Fruit fly (Drosophila melanogaster) whole organism, embryonic: ENCODE results near the gene Rrp1.
A peak's percentile ranks its signal among the peaks of the same experiment; 100 is the strongest.

Experiments used
- Bgb ChIP-seq: fragments of 200-800 bp; sonication (Bioruptor generic); IDR thresholded peaks from 2 replicates; pipeline ENCODE4 v1.3.6; 2022; ENCODE audit warnings: missing biosample characterization, missing genetic modification characterization; ENCODE audit not compliant: partially characterized antibody
- CG11398 ChIP-seq: fragments of 200-800 bp; sonication (Bioruptor generic); optimal IDR thresholded peaks from 2 replicates; lab custom pipeline; 2016; ENCODE audit warnings: missing biosample characterization, missing genetic modification characterization
- CG12236 ChIP-seq: fragments of 200-800 bp; sonication (Bioruptor generic); optimal IDR thresholded peaks from 2 replicates; lab custom pipeline; 2016; ENCODE audit warnings: missing biosample characterization, missing genetic modification characterization
- CG12659 ChIP-seq: fragments of 200-800 bp; sonication (Bioruptor generic); optimal IDR thresholded peaks from 3 replicates; lab custom pipeline; 2017; ENCODE audit warnings: mild to moderate bottlenecking, missing biosample characterization, missing genetic modification reagents, missing genetic modification characterization
- CG12769 ChIP-seq: fragments of 200-800 bp; sonication (Bioruptor generic); optimal IDR thresholded peaks from 2 replicates; lab custom pipeline; 2019; ENCODE audit warnings: missing biosample characterization, mild to moderate bottlenecking, missing genetic modification characterization, moderate library complexity
- CG13123 ChIP-seq: fragments of 200-800 bp; sonication (Bioruptor generic); optimal IDR thresholded peaks from 2 replicates; lab custom pipeline; 2016; ENCODE audit warnings: missing biosample characterization, missing genetic modification characterization
- CG14860 ChIP-seq: fragments of 200-800 bp; sonication (Bioruptor generic); IDR thresholded peaks from 3 replicates; pipeline ENCODE4 v1.3.6; 2022; ENCODE audit warnings: missing biosample characterization, missing genetic modification characterization; ENCODE audit not compliant: partially characterized antibody
- CG1603 ChIP-seq: fragments of 200-800 bp; sonication (Bioruptor generic); optimal IDR thresholded peaks from 2 replicates; lab custom pipeline; 2019; ENCODE audit warnings: missing biosample characterization, mild to moderate bottlenecking, missing genetic modification characterization, moderate library complexity
- CG16813 ChIP-seq: fragments of 200-800 bp; sonication (Bioruptor generic); IDR thresholded peaks from 3 replicates; pipeline ENCODE4 v1.3.6; 2022; ENCODE audit warnings: missing biosample characterization, missing genetic modification characterization; ENCODE audit not compliant: partially characterized antibody
- CG17568 ChIP-seq: fragments of 200-800 bp; sonication (Bioruptor generic); optimal IDR thresholded peaks from 2 replicates; lab custom pipeline; 2018; ENCODE audit warnings: missing biosample characterization, mild to moderate bottlenecking, missing genetic modification characterization, moderate library complexity
- CG17829 ChIP-seq: fragments of 200-800 bp; optimal IDR thresholded peaks from 2 replicates; lab custom pipeline; 2019; ENCODE audit warnings: missing biosample characterization, mild to moderate bottlenecking, missing genetic modification characterization, moderate library complexity
- CG18599 ChIP-seq: fragments of 200-800 bp; sonication (Bioruptor generic); optimal IDR thresholded peaks from 3 replicates; lab custom pipeline; 2017; ENCODE audit warnings: missing biosample characterization, missing genetic modification characterization, mild to moderate bottlenecking, moderate library complexity, missing genetic modification reagents
- CG2116 ChIP-seq: fragments of 200-800 bp; sonication (Bioruptor generic); optimal IDR thresholded peaks from 3 replicates; lab custom pipeline; 2018; ENCODE audit warnings: missing biosample characterization, mild to moderate bottlenecking, missing genetic modification characterization
- CG30020 ChIP-seq: fragments of 200-800 bp; optimal IDR thresholded peaks from 2 replicates; lab custom pipeline; 2019; ENCODE audit warnings: missing biosample characterization, mild to moderate bottlenecking, missing genetic modification characterization, moderate library complexity
- CG33213 ChIP-seq: fragments of 200-800 bp; sonication (Bioruptor generic); optimal IDR thresholded peaks from 3 replicates; lab custom pipeline; 2016; ENCODE audit warnings: missing biosample characterization, missing genetic modification characterization
- CG34376 ChIP-seq: fragments of 200-800 bp; sonication (Bioruptor generic); optimal IDR thresholded peaks from 2 replicates; lab custom pipeline; 2018; ENCODE audit warnings: missing biosample characterization, mild to moderate bottlenecking, missing genetic modification characterization
- CG5245 ChIP-seq: fragments of 200-800 bp; sonication (Bioruptor generic); optimal IDR thresholded peaks from 3 replicates; lab custom pipeline; 2016; ENCODE audit warnings: missing biosample characterization, missing genetic modification characterization
- CG6791 ChIP-seq: fragments of 200-800 bp; sonication (Bioruptor generic); IDR thresholded peaks from 3 replicates; pipeline ENCODE4 v1.3.6; 2022; ENCODE audit warnings: missing biosample characterization, missing genetic modification characterization; ENCODE audit not compliant: partially characterized antibody
- CG8089 ChIP-seq: fragments of 200-800 bp; sonication (Bioruptor generic); optimal IDR thresholded peaks from 3 replicates; lab custom pipeline; 2016; ENCODE audit warnings: missing biosample characterization, missing genetic modification characterization
- CG8924 ChIP-seq: fragments of 200-800 bp; optimal IDR thresholded peaks from 3 replicates; lab custom pipeline; 2019; ENCODE audit warnings: missing biosample characterization, mild to moderate bottlenecking, missing genetic modification characterization, moderate library complexity
- CG9876 ChIP-seq: fragments of 200-800 bp; sonication (Bioruptor generic); optimal IDR thresholded peaks from 2 replicates; lab custom pipeline; 2016; ENCODE audit warnings: missing biosample characterization, missing genetic modification characterization
- CTCF ChIP-seq: fragments of 200-800 bp; sonication (Bioruptor generic); optimal IDR thresholded peaks from 2 replicates; lab custom pipeline; 2017; ENCODE audit warnings: missing biosample characterization, mild to moderate bottlenecking, missing genetic modification characterization, moderate library complexity
- Dp ChIP-seq: fragments of 200-800 bp; sonication (Bioruptor generic); optimal IDR thresholded peaks from 2 replicates; lab custom pipeline; 2018; ENCODE audit warnings: missing biosample characterization, mild to moderate bottlenecking, missing genetic modification characterization, moderate library complexity
- Eip74EF ChIP-seq, 2 experiments: fragments of 200-800 bp in 1 of 2; fragments of >200 bp in 1 of 2; sonication (Bioruptor generic) in 1 of 2; optimal IDR thresholded peaks; 2 replicates each; lab custom pipeline; 2017 to 2019; ENCODE audit warnings: missing biosample characterization in 2 of 2, missing genetic modification characterization in 2 of 2, mild to moderate bottlenecking in 1 of 2, moderate library complexity in 1 of 2
- Elba2 ChIP-seq: fragments of 200-800 bp; sonication (Bioruptor generic); optimal IDR thresholded peaks from 3 replicates; lab custom pipeline; 2016; ENCODE audit warnings: missing biosample characterization, missing genetic modification characterization
- Ets97D ChIP-seq: fragments of 200-800 bp; sonication (Bioruptor generic); optimal IDR thresholded peaks from 3 replicates; lab custom pipeline; 2016; ENCODE audit warnings: missing biosample characterization, missing genetic modification characterization
- Pdp1 ChIP-seq, 2 experiments: fragments of 200-800 bp; sonication (Bioruptor generic); optimal IDR thresholded peaks; 3 replicates each; lab custom pipeline; 2016; ENCODE audit warnings: missing biosample characterization in 2 of 2, missing genetic modification characterization in 2 of 2, mild to moderate bottlenecking in 1 of 2, moderate library complexity in 1 of 2
- Rfx ChIP-seq: fragments of 200-800 bp; sonication (Bioruptor generic); IDR thresholded peaks from 2 replicates; pipeline ENCODE4 v1.3.6; 2022; ENCODE audit warnings: missing biosample characterization, missing genetic modification characterization
- Side ChIP-seq: fragments of 200-800 bp; sonication (Bioruptor generic); optimal IDR thresholded peaks from 2 replicates; lab custom pipeline; 2016; ENCODE audit warnings: missing biosample characterization, missing genetic modification characterization
- Tbp ChIP-seq: fragments of >200 bp; optimal IDR thresholded peaks from 2 replicates; lab custom pipeline; 2018; ENCODE audit warnings: missing biosample characterization, missing genetic modification characterization
- Usf ChIP-seq: fragments of 200-800 bp; sonication (Bioruptor generic); optimal IDR thresholded peaks from 2 replicates; lab custom pipeline; 2017; ENCODE audit warnings: missing genotype, missing biosample characterization, missing genetic modification characterization
- YL-1 ChIP-seq: fragments of 200-800 bp; sonication (Bioruptor generic); optimal IDR thresholded peaks from 3 replicates; lab custom pipeline; 2017; ENCODE audit warnings: missing biosample characterization, mild to moderate bottlenecking, missing genetic modification characterization
- amos ChIP-seq: fragments of 200-800 bp; sonication (Bioruptor generic); IDR thresholded peaks from 2 replicates; pipeline ENCODE4 v1.3.6; 2022; ENCODE audit warnings: missing biosample characterization, missing genetic modification characterization; ENCODE audit not compliant: partially characterized antibody
- ato ChIP-seq: fragments of 200-800 bp; sonication (Bioruptor generic); IDR thresholded peaks from 2 replicates; pipeline ENCODE4 v1.3.6; 2022; ENCODE audit warnings: missing biosample characterization, missing genetic modification characterization; ENCODE audit not compliant: partially characterized antibody
- bcd ChIP-seq: fragments of 200-800 bp; sonication (Bioruptor generic); optimal IDR thresholded peaks from 2 replicates; lab custom pipeline; 2017; ENCODE audit warnings: missing biosample characterization, mild to moderate bottlenecking, missing genetic modification characterization
- crc ChIP-seq: fragments of 200-800 bp; sonication (Bioruptor generic); optimal IDR thresholded peaks from 2 replicates; lab custom pipeline; 2016; ENCODE audit warnings: missing biosample characterization, missing genetic modification characterization
- crp ChIP-seq, 2 experiments: fragments of 200-800 bp; sonication (Bioruptor generic); optimal IDR thresholded peaks; 2 replicates in 1 of 2; 3 replicates in 1 of 2; lab custom pipeline; 2017; ENCODE audit warnings: missing biosample characterization in 2 of 2, missing genetic modification characterization in 2 of 2, mild to moderate bottlenecking in 1 of 2, moderate library complexity in 1 of 2
- klu ChIP-seq: fragments of 200-800 bp; sonication (Bioruptor generic); IDR thresholded peaks from 2 replicates; pipeline ENCODE4 v1.3.6; 2022; ENCODE audit warnings: missing biosample characterization, missing genetic modification characterization
- knrl ChIP-seq: fragments of 200-800 bp; sonication (Bioruptor generic); IDR thresholded peaks from 3 replicates; pipeline ENCODE4 v1.3.6; 2022; ENCODE audit warnings: missing biosample characterization, missing genetic modification characterization; ENCODE audit not compliant: partially characterized antibody
- luna ChIP-seq: fragments of 200-800 bp; sonication (Bioruptor generic); optimal IDR thresholded peaks from 2 replicates; lab custom pipeline; 2016; ENCODE audit warnings: missing biosample characterization, missing genetic modification characterization
- nau ChIP-seq: fragments of 200-800 bp; sonication (Bioruptor generic); optimal IDR thresholded peaks from 3 replicates; lab custom pipeline; 2017; ENCODE audit warnings: missing biosample characterization, mild to moderate bottlenecking, missing genetic modification characterization, missing genetic modification reagents
- nerfin-2 ChIP-seq: fragments of 200-800 bp; sonication (Bioruptor generic); IDR thresholded peaks from 2 replicates; pipeline ENCODE4 v1.3.6; 2022; ENCODE audit warnings: missing biosample characterization, missing genetic modification characterization; ENCODE audit not compliant: partially characterized antibody
- otp ChIP-seq: fragments of 200-800 bp; sonication (Bioruptor generic); IDR thresholded peaks from 3 replicates; pipeline ENCODE4, ENCODE4 v1.3.6; 2022; ENCODE audit warnings: missing biosample characterization, missing genetic modification characterization
- sens ChIP-seq: fragments of 200-800 bp; sonication (Bioruptor generic); peaks from one replicate; lab custom pipeline; 2016; ENCODE audit warnings: missing biosample characterization, missing genetic modification characterization
- sima ChIP-seq: fragments of 200-800 bp; sonication (Bioruptor generic); optimal IDR thresholded peaks from 2 replicates; lab custom pipeline; 2016; ENCODE audit warnings: missing biosample characterization, missing genetic modification characterization
- stwl ChIP-seq: fragments of 200-800 bp; sonication (Bioruptor generic); optimal IDR thresholded peaks from 3 replicates; lab custom pipeline; 2018; ENCODE audit warnings: missing biosample characterization, mild to moderate bottlenecking, missing genetic modification characterization, moderate library complexity
- tna ChIP-seq: fragments of 200-800 bp; sonication (Bioruptor generic); IDR thresholded peaks from 2 replicates; pipeline ENCODE4 v1.3.6; 2022; ENCODE audit warnings: missing biosample characterization, missing genetic modification characterization; ENCODE audit not compliant: partially characterized antibody
- vvl ChIP-seq: fragments of 200-800 bp; sonication (Bioruptor generic); IDR thresholded peaks from 2 replicates; pipeline ENCODE4 v1.3.6; 2022; ENCODE audit warnings: missing biosample characterization, missing genetic modification characterization
- zen ChIP-seq: fragments of 200-800 bp; sonication (Bioruptor generic); optimal IDR thresholded peaks from 3 replicates; lab custom pipeline; 2018; ENCODE audit warnings: missing biosample characterization, mild to moderate bottlenecking, missing genetic modification characterization, moderate library complexity

Rrp1 gene

DNA sequence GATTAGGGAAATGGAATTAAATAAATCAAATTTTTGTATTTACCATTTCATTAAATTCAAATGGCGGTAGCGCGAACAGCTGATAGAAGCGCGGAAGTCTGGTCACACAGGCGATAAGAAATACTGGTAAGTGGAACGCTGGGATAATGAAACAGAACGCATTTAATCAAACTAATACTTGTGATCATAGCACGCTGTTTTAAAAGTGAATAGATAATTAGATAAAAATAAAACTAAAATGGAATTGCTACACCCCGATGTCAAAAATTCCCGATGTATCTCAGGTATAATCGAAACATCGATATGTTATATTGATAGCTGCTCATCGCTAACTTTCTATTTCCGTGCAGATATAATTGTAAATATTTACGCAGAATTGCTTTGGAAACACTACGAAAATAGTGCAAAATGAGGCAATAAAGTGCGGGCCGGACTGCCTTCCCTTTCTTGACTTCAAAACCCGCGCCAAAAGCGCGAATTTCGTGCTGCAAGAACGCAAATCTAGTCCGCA, 20.4 kb upstream of the Rrp1 start, which contains the start of the genes okr and CG3558 (continued):
- peak; percentile 83 for TF ChIP-seq knrl (GFP tag; lab: Robert Waterston, UW)
- 0 out of 2 replicates have a peak, but pooled peaks have one; percentile 9 for TF ChIP-seq vvl (GFP tag; lab: Robert Waterston, UW)
- TF ChIP-seq Tbp (GFP tag; lab: Kevin White, UChicago) = no peak
- TF ChIP-seq amos = peak; percentile 83
- no peak for TF ChIP-seq crc
- no peak for TF ChIP-seq CG9876 (GFP tag; lab: Kevin White, UChicago)
- TF ChIP-seq CG33213 (GFP tag; lab: Kevin White, UChicago) = peak; percentile 0
- TF ChIP-seq CG6791 (GFP tag; lab: Robert Waterston, UW) = peak; percentile 73
- no peak for TF ChIP-seq CG13123 (GFP tag; lab: Kevin White, UChicago)
- TF ChIP-seq CG5245 = no peak
- TF ChIP-seq Elba2 (GFP tag; lab: Kevin White, UChicago) = peak; percentile 47
- peak; percentile 47; the same call in 1 of the 2 replicates for TF ChIP-seq tna (GFP tag; lab: Robert Waterston, UW)
- peak; percentile 74 for TF ChIP-seq stwl (tag; lab: Kevin White, UChicago)
- no peak for TF ChIP-seq CG12769 (tag; lab: Kevin White, UChicago)
- peak; percentile 25; the same call in 1 of the 2 replicates for TF ChIP-seq ato (GFP tag; lab: Robert Waterston, UW)
- TF ChIP-seq nerfin-2 (GFP tag; lab: Robert Waterston, UW) = peak; percentile 69
- TF ChIP-seq CG1603 (tag; lab: Kevin White, UChicago) = peak; percentile 82
- TF ChIP-seq CG14860 = peak; percentile 81
- TF ChIP-seq CG12659 (GFP tag; lab: Kevin White, UChicago) = peak; percentile 18
- peak; percentile 74 for TF ChIP-seq Bgb (GFP tag; lab: Robert Waterston, UW)
- TF ChIP-seq luna (GFP tag; lab: Kevin White, UChicago) = no peak
- no peak for TF ChIP-seq nau
- TF ChIP-seq CG34376 = no peak
- no peak for TF ChIP-seq klu (GFP tag; lab: Robert Waterston, UW)
- no peak for TF ChIP-seq CG18599 (GFP tag; lab: Kevin White, UChicago)
- TF ChIP-seq sens (GFP tag; lab: Kevin White, UChicago) = peak; percentile 85
- peak; percentile 84 for TF ChIP-seq CG16813 (GFP tag; lab: Robert Waterston, UW)
- peak; percentile 26 for TF ChIP-seq YL-1
- peak; percentile 70 to 95 for TF ChIP-seq crp (GFP tag; optimal IDR thresholded peaks at IDR 0.05; lab: Kevin White, UChicago)
- TF ChIP-seq Ets97D (GFP tag; lab: Kevin White, UChicago) = peak; percentile 48
- peak; percentile 85 for TF ChIP-seq CG2116 (GFP tag; lab: Kevin White, UChicago)
- peak; percentile 76 for TF ChIP-seq CG30020
- peak; percentile 86 for TF ChIP-seq Dp (GFP tag; lab: Kevin White, UChicago)
- TF ChIP-seq Rfx (GFP tag; lab: Robert Waterston, UW) = no peak
- TF ChIP-seq zen (tag; lab: Kevin White, UChicago) = no peak
- TF ChIP-seq CTCF (GFP tag; lab: Kevin White, UChicago) = no peak
- no peak for TF ChIP-seq CG8089 (GFP tag; lab: Kevin White, UChicago)
- no peak for TF ChIP-seq Usf (GFP tag; lab: Kevin White, UChicago)
- peak in 1 of 2 experiments; percentile 1 for TF ChIP-seq Pdp1 (GFP tag; optimal IDR thresholded peaks at IDR 0.05; lab: Kevin White, UChicago)
- peak; percentile 24 for TF ChIP-seq CG8924 (tag; lab: Kevin White, UChicago)
- no peak for TF ChIP-seq CG12236 (GFP tag; lab: Kevin White, UChicago)
- TF ChIP-seq otp (GFP tag; lab: Robert Waterston, UW) = no peak
- no peak for TF ChIP-seq bcd (GFP tag; lab: Kevin White, UChicago)
- no peak for TF ChIP-seq CG11398 (GFP tag; lab: Kevin White, UChicago)
- TF ChIP-seq Eip74EF (GFP tag; optimal IDR thresholded peaks at IDR 0.05; lab: Kevin White, UChicago) = peak in 1 of 2 experiments; percentile 52
- no peak for TF ChIP-seq sima (GFP tag; lab: Kevin White, UChicago)
- TF ChIP-seq Side (GFP tag; lab: Kevin White, UChicago) = no peak
- TF ChIP-seq CG17829 = peak; percentile 8
- no peak for TF ChIP-seq CG17568 (GFP tag; lab: Kevin White, UChicago)
